Fruit fly (Drosophila melanogaster) whole organism, embryonic: ENCODE measurements around the gene slow.

Experiments used
- Adf1 ChIP-seq: fragments of 200-800 bp; sonication (Bioruptor generic); IDR thresholded peaks from 2 replicates; pipeline ENCODE4 v1.3.6; 2022; ENCODE audit warnings: missing biosample characterization, missing genetic modification characterization
- Blimp-1 ChIP-seq: fragments of 200-800 bp; sonication (Bioruptor generic); optimal IDR thresholded peaks from 3 replicates; lab custom pipeline; 2018; ENCODE audit warnings: missing biosample characterization, missing genetic modification characterization, mild to moderate bottlenecking, moderate library complexity, missing genetic modification reagents
- BtbVII ChIP-seq: fragments of 200-800 bp; sonication (Bioruptor generic); optimal IDR thresholded peaks from 3 replicates; lab custom pipeline; 2017; ENCODE audit warnings: missing biosample characterization, mild to moderate bottlenecking, missing genetic modification characterization
- CG11085 ChIP-seq: fragments of 200-800 bp; sonication (Bioruptor generic); IDR thresholded peaks from 2 replicates; pipeline ENCODE4 v1.3.6; 2022; ENCODE audit warnings: missing biosample characterization, missing genetic modification characterization
- CG11504 ChIP-seq: fragments of 200-800 bp; sonication (Bioruptor generic); optimal IDR thresholded peaks from 3 replicates; lab custom pipeline; 2019; ENCODE audit warnings: missing biosample characterization, mild to moderate bottlenecking, missing genetic modification characterization, moderate library complexity
- CG13624 ChIP-seq: fragments of 200-800 bp; sonication (Bioruptor generic); optimal IDR thresholded peaks from 2 replicates; lab custom pipeline; 2016; ENCODE audit warnings: missing biosample characterization, missing genetic modification characterization
- CG14050 ChIP-seq: fragments of 200-800 bp; sonication (Bioruptor generic); IDR thresholded peaks from 3 replicates; pipeline ENCODE4 v1.3.6; 2022; ENCODE audit warnings: missing biosample characterization, missing genetic modification characterization
- CG14860 ChIP-seq: fragments of 200-800 bp; sonication (Bioruptor generic); IDR thresholded peaks from 3 replicates; pipeline ENCODE4 v1.3.6; 2022; ENCODE audit warnings: missing biosample characterization, missing genetic modification characterization; ENCODE audit not compliant: partially characterized antibody
- CG15514 ChIP-seq: fragments of 200-800 bp; sonication (Bioruptor generic); optimal IDR thresholded peaks from 3 replicates; lab custom pipeline; 2017; ENCODE audit warnings: missing biosample characterization, missing genetic modification characterization, mild to moderate bottlenecking, moderate library complexity, missing genetic modification reagents
- CG16863 ChIP-seq: fragments of 200-800 bp; sonication (Bioruptor generic); optimal IDR thresholded peaks from 3 replicates; lab custom pipeline; 2016; ENCODE audit warnings: missing biosample characterization, missing genetic modification characterization
- CG17612 ChIP-seq: fragments of 200-800 bp; sonication (Bioruptor generic); IDR thresholded peaks from 2 replicates; pipeline ENCODE4 v1.3.6; 2022; ENCODE audit warnings: missing biosample characterization, missing genetic modification characterization
- CG18619 ChIP-seq: fragments of 200-800 bp; sonication (Bioruptor generic); optimal IDR thresholded peaks from 3 replicates; lab custom pipeline; 2017; ENCODE audit warnings: missing biosample characterization, mild to moderate bottlenecking, missing genetic modification characterization
- CG2129 ChIP-seq: fragments of 200-800 bp; sonication (Bioruptor generic); IDR thresholded peaks from 2 replicates; pipeline ENCODE4 v1.3.6; 2022; ENCODE audit warnings: missing biosample characterization, missing genetic modification characterization; ENCODE audit not compliant: partially characterized antibody
- CG2712 ChIP-seq: fragments of 200-800 bp; optimal IDR thresholded peaks from 3 replicates; lab custom pipeline; 2019; ENCODE audit warnings: missing biosample characterization, mild to moderate bottlenecking, missing genetic modification characterization, moderate library complexity
- CG30403 ChIP-seq: fragments of 200-800 bp; sonication (Bioruptor generic); optimal IDR thresholded peaks from 3 replicates; lab custom pipeline; 2016; ENCODE audit warnings: missing biosample characterization, missing genetic modification characterization
- CG32767 ChIP-seq: fragments of 200-800 bp; sonication (Bioruptor generic); IDR thresholded peaks from 2 replicates; pipeline ENCODE4 v1.3.6; 2022; ENCODE audit warnings: missing biosample characterization, missing genetic modification characterization
- CG33213 ChIP-seq: fragments of 200-800 bp; sonication (Bioruptor generic); optimal IDR thresholded peaks from 3 replicates; lab custom pipeline; 2016; ENCODE audit warnings: missing biosample characterization, missing genetic modification characterization
- CG4404 ChIP-seq: fragments of 200-800 bp; sonication (Bioruptor generic); IDR thresholded peaks from 2 replicates; pipeline ENCODE4 v1.3.6; 2022; ENCODE audit warnings: missing biosample characterization, missing genetic modification characterization
- CG4820 ChIP-seq: fragments of 200-800 bp; sonication (Bioruptor generic); optimal IDR thresholded peaks from 3 replicates; lab custom pipeline; 2016; ENCODE audit warnings: missing biosample characterization, missing genetic modification characterization
- CG6813 ChIP-seq: fragments of 200-800 bp; sonication (Bioruptor generic); optimal IDR thresholded peaks from 2 replicates; lab custom pipeline; 2017; ENCODE audit warnings: missing biosample characterization, missing genetic modification characterization, mild to moderate bottlenecking, moderate library complexity, missing genetic modification reagents
- CG9609 ChIP-seq: fragments of 200-800 bp; sonication (Bioruptor generic); optimal IDR thresholded peaks from 3 replicates; lab custom pipeline; 2016; ENCODE audit warnings: missing biosample characterization, missing genetic modification characterization
- Dek ChIP-seq: fragments of 200-800 bp; sonication (Bioruptor generic); optimal IDR thresholded peaks from 3 replicates; lab custom pipeline; 2019; ENCODE audit warnings: missing biosample characterization, mild to moderate bottlenecking, missing genetic modification characterization, moderate library complexity
- Dfd ChIP-seq, 2 experiments: fragments of >200 bp; optimal IDR thresholded peaks; 2 replicates each; lab custom pipeline; 2017; ENCODE audit warnings: missing biosample characterization in 2 of 2, missing genetic modification characterization in 2 of 2
- Dll ChIP-seq: fragments of 200-800 bp; sonication (Bioruptor generic); IDR thresholded peaks from 4 replicates; pipeline ENCODE4 v1.3.6; 2022; ENCODE audit warnings: missing biosample characterization, missing genetic modification characterization; ENCODE audit not compliant: partially characterized antibody
- E2f1 ChIP-seq: fragments of 200-800 bp; sonication (Bioruptor generic); IDR thresholded peaks from 2 replicates; pipeline ENCODE4 v1.3.6; 2022; ENCODE audit warnings: missing biosample characterization, missing genetic modification characterization
- Gsc ChIP-seq: fragments of 200-800 bp; sonication (Bioruptor generic); IDR thresholded peaks from 2 replicates; pipeline ENCODE4 v1.3.6; 2022; ENCODE audit warnings: missing biosample characterization, missing genetic modification characterization
- Hand ChIP-seq: fragments of 200-800 bp; sonication (Bioruptor generic); optimal IDR thresholded peaks from 2 replicates; lab custom pipeline; 2017; ENCODE audit warnings: mild to moderate bottlenecking, missing biosample characterization, missing genetic modification reagents, missing genetic modification characterization
- Hr3 ChIP-seq: fragments of 200-800 bp; sonication (Bioruptor generic); optimal IDR thresholded peaks from 3 replicates; lab custom pipeline; 2016; ENCODE audit warnings: missing biosample characterization, missing genetic modification characterization
- NFAT ChIP-seq: fragments of 200-800 bp; sonication (Bioruptor generic); IDR thresholded peaks from 2 replicates; pipeline ENCODE4 v1.3.6; 2022; ENCODE audit warnings: missing biosample characterization, missing genetic modification characterization
- Opbp ChIP-seq: fragments of 200-800 bp; sonication (Bioruptor generic); IDR thresholded peaks from 3 replicates; pipeline ENCODE4 v1.3.6; 2022; ENCODE audit warnings: missing biosample characterization, missing genetic modification characterization; ENCODE audit not compliant: partially characterized antibody
- Ptx1 ChIP-seq: fragments of 200-800 bp; sonication (Bioruptor generic); IDR thresholded peaks from 2 replicates; pipeline ENCODE4 v1.3.6; 2022; ENCODE audit warnings: missing biosample characterization, missing genetic modification characterization
- Sry-β ChIP-seq: fragments of 200-800 bp; sonication (Bioruptor generic); optimal IDR thresholded peaks from 2 replicates; lab custom pipeline; 2018; ENCODE audit warnings: missing biosample characterization, mild to moderate bottlenecking, missing genetic modification characterization, moderate library complexity
- TFAM ChIP-seq: fragments of 200-800 bp; sonication (Bioruptor generic); optimal IDR thresholded peaks from 2 replicates; lab custom pipeline; 2017; ENCODE audit warnings: missing biosample characterization, missing genetic modification characterization, inconsistent platforms
- br ChIP-seq: fragments of >200 bp; optimal IDR thresholded peaks from 2 replicates; lab custom pipeline; 2017
- eve ChIP-seq, 2 experiments: fragments of >200 bp; optimal IDR thresholded peaks; 2 replicates each; lab custom pipeline; 2017; ENCODE audit warnings: missing biosample characterization in 2 of 2, missing genetic modification characterization in 2 of 2
- fd64A ChIP-seq: fragments of 200-800 bp; sonication (Bioruptor generic); optimal IDR thresholded peaks from 3 replicates; lab custom pipeline; 2018; ENCODE audit warnings: missing biosample characterization, mild to moderate bottlenecking, missing genetic modification characterization
- fu2 ChIP-seq: fragments of 200-800 bp; sonication (Bioruptor generic); optimal IDR thresholded peaks from 2 replicates; lab custom pipeline; 2016; ENCODE audit warnings: missing biosample characterization, missing genetic modification characterization
- gce ChIP-seq: fragments of 200-800 bp; sonication (Bioruptor generic); IDR thresholded peaks from 3 replicates; pipeline ENCODE4 v1.3.6; 2022; ENCODE audit warnings: missing biosample characterization, missing genetic modification characterization
- hkb ChIP-seq, 2 experiments: fragments of 200-800 bp in 1 of 2; fragments of >200 bp in 1 of 2; sonication (Bioruptor generic) in 1 of 2; IDR thresholded peaks in 1 of 2; optimal IDR thresholded peaks in 1 of 2; 2 replicates each; pipeline versions ENCODE4 v1.3.6 to Lab custom; 2017 to 2022; ENCODE audit warnings: missing biosample characterization in 1 of 2, missing genetic modification characterization in 1 of 2
- insv ChIP-seq, 2 experiments: fragments of 200-800 bp; sonication (Bioruptor generic); optimal IDR thresholded peaks; 3 replicates each; lab custom pipeline; 2016 to 2018; ENCODE audit warnings: missing biosample characterization in 2 of 2, missing genetic modification characterization in 2 of 2
- kay ChIP-seq: fragments of 200-800 bp; sonication (Bioruptor generic); optimal IDR thresholded peaks from 2 replicates; lab custom pipeline; 2016; ENCODE audit warnings: missing biosample characterization, missing genetic modification characterization
- lmd ChIP-seq: fragments of 200-800 bp; sonication (Bioruptor generic); IDR thresholded peaks from 2 replicates; pipeline ENCODE4 v1.3.6; 2022; ENCODE audit warnings: missing biosample characterization, missing genetic modification characterization
- mam ChIP-seq: fragments of 200-800 bp; sonication (Bioruptor generic); optimal IDR thresholded peaks from 3 replicates; lab custom pipeline; 2016; ENCODE audit warnings: missing biosample characterization, missing genetic modification characterization
- mld ChIP-seq: fragments of 200-800 bp; sonication (Bioruptor generic); IDR thresholded peaks from 3 replicates; pipeline ENCODE4 v1.3.6; 2022; ENCODE audit warnings: missing biosample characterization, missing genetic modification characterization; ENCODE audit not compliant: partially characterized antibody
- nau ChIP-seq: fragments of 200-800 bp; sonication (Bioruptor generic); optimal IDR thresholded peaks from 3 replicates; lab custom pipeline; 2017; ENCODE audit warnings: missing biosample characterization, mild to moderate bottlenecking, missing genetic modification characterization, missing genetic modification reagents
- onecut ChIP-seq: fragments of 200-800 bp; sonication (Bioruptor generic); IDR thresholded peaks from 2 replicates; pipeline ENCODE4 v1.3.6; 2022; ENCODE audit warnings: missing biosample characterization, missing genetic modification characterization
- run ChIP-seq: fragments of 200-800 bp; sonication (Bioruptor generic); optimal IDR thresholded peaks from 3 replicates; lab custom pipeline; 2018; ENCODE audit warnings: missing biosample characterization, mild to moderate bottlenecking, missing genetic modification characterization
- seq ChIP-seq: fragments of 200-800 bp; sonication (Bioruptor generic); IDR thresholded peaks from 2 replicates; pipeline ENCODE4 v1.3.6; 2022; ENCODE audit warnings: missing biosample characterization, missing genetic modification characterization
- slbo ChIP-seq: fragments of 200-800 bp; sonication (Bioruptor generic); IDR thresholded peaks from 2 replicates; pipeline ENCODE4 v1.3.6; 2022; ENCODE audit warnings: missing biosample characterization, missing genetic modification characterization
- slp2 ChIP-seq: fragments of 200-800 bp; sonication (Bioruptor generic); optimal IDR thresholded peaks from 2 replicates; lab custom pipeline; 2016; ENCODE audit warnings: missing biosample characterization, missing genetic modification characterization
- tll ChIP-seq, 2 experiments: fragments of 200-800 bp in 1 of 2; fragments of >200 bp in 1 of 2; sonication (Bioruptor generic) in 1 of 2; optimal IDR thresholded peaks; 2 replicates each; lab custom pipeline; 2017 to 2019; ENCODE audit warnings: missing biosample characterization in 2 of 2, missing genetic modification characterization in 2 of 2, mild to moderate bottlenecking in 1 of 2, moderate library complexity in 1 of 2

The slow gene

DNA sequence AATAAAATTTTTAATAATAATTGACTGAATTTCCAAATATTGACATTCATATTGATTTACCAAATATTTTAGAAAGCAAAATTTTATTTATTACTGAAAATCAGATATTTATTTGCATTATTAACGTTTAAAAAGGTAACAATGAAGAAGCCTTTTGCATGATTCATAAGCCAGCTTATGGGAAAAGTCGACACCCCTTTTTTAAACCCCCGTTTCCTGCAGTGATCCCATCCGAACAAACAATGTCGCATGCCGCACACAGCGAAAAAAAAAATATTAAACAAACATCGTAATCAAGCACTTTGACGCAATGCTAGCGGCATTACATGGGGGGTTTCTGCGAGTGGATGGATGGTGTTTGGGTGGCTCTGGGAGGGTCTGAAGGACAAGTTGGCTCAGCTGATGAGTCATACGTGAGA lies 30.6 kb upstream of the slow start (continued):
- TF ChIP-seq Blimp-1 (GFP tag; lab: Kevin White, UChicago) = peak; percentile 22
- TF ChIP-seq seq (GFP tag; lab: Robert Waterston, UW) = no peak
- no peak for TF ChIP-seq Opbp
- TF ChIP-seq slp2 (GFP tag; lab: Kevin White, UChicago) = no peak
- peak; percentile 24 for TF ChIP-seq CG16863
- TF ChIP-seq NFAT (GFP tag; lab: Robert Waterston, UW) = peak; percentile 56; the same call in 1 of the 2 replicates
- TF ChIP-seq CG2129 = no peak
- TF ChIP-seq Dek (tag; lab: Kevin White, UChicago) = peak; percentile 10
- peak; percentile 39 for TF ChIP-seq CG30403 (GFP tag; lab: Kevin White, UChicago)
- no peak for TF ChIP-seq CG33213 (GFP tag; lab: Kevin White, UChicago)
- no peak for TF ChIP-seq CG17612 (GFP tag; lab: Robert Waterston, UW)
- TF ChIP-seq Adf1 = no peak
- no peak for TF ChIP-seq Gsc (GFP tag; lab: Robert Waterston, UW)
- TF ChIP-seq E2f1 (GFP tag; lab: Robert Waterston, UW) = no peak
- peak; percentile 13 for TF ChIP-seq mam (GFP tag; lab: Kevin White, UChicago)
- TF ChIP-seq run = no peak
- no peak; the same call in 1 of the 2 replicates for TF ChIP-seq onecut (GFP tag; lab: Robert Waterston, UW)
- no peak for TF ChIP-seq gce (GFP tag; lab: Robert Waterston, UW)
- no peak for TF ChIP-seq CG14860 (GFP tag; lab: Robert Waterston, UW)
- peak; percentile 27 for TF ChIP-seq Hr3 (GFP tag; lab: Kevin White, UChicago)
- TF ChIP-seq Hand (GFP tag; lab: Kevin White, UChicago) = no peak
- no peak for TF ChIP-seq CG4820 (GFP tag; lab: Kevin White, UChicago)
- no peak for TF ChIP-seq fu2 (GFP tag; lab: Kevin White, UChicago)
- TF ChIP-seq CG6813 (GFP tag; lab: Kevin White, UChicago) = peak; percentile 49
- peak; percentile 5 for TF ChIP-seq CG9609 (GFP tag; lab: Kevin White, UChicago)
- TF ChIP-seq CG14050 (GFP tag; lab: Robert Waterston, UW) = no peak
- no peak for TF ChIP-seq fd64A (GFP tag; lab: Kevin White, UChicago)
- no peak for TF ChIP-seq Dfd (GFP tag; optimal IDR thresholded peaks at IDR 0.05; lab: Kevin White, UChicago)
- TF ChIP-seq kay (GFP tag; lab: Kevin White, UChicago) = peak; percentile 28
- TF ChIP-seq br (lab: Kevin White, UChicago) = no peak
- no peak for TF ChIP-seq mld (GFP tag; lab: Robert Waterston, UW)
- TF ChIP-seq lmd (GFP tag; lab: Robert Waterston, UW) = peak; percentile 40
- TF ChIP-seq nau (GFP tag; lab: Kevin White, UChicago) = no peak
- no peak for TF ChIP-seq CG32767 (GFP tag; lab: Robert Waterston, UW)
- no peak for TF ChIP-seq insv (GFP tag; optimal IDR thresholded peaks at IDR 0.05; lab: Kevin White, UChicago)
- TF ChIP-seq CG2712 (tag; lab: Kevin White, UChicago) = no peak
- no peak for TF ChIP-seq hkb (optimal IDR thresholded peaks at IDR 0.05; lab: Kevin White, UChicago)
- no peak for TF ChIP-seq hkb (GFP tag; IDR thresholded peaks at IDR 0.05; lab: Robert Waterston, UW)
- TF ChIP-seq CG18619 (GFP tag; lab: Kevin White, UChicago) = peak; percentile 25
- TF ChIP-seq Ptx1 = peak; percentile 63
- TF ChIP-seq CG13624 (GFP tag; lab: Kevin White, UChicago) = peak; percentile 23
- TF ChIP-seq BtbVII (GFP tag; lab: Kevin White, UChicago) = peak; percentile 11
- TF ChIP-seq CG15514 (GFP tag; lab: Kevin White, UChicago) = peak; percentile 28
- TF ChIP-seq eve (GFP tag; optimal IDR thresholded peaks at IDR 0.05; lab: Kevin White, UChicago) = no peak
- TF ChIP-seq TFAM (GFP tag; lab: Kevin White, UChicago) = no peak
- no peak for TF ChIP-seq CG11085 (GFP tag; lab: Robert Waterston, UW)
- TF ChIP-seq Sry-β = no peak
- peak; percentile 57 for TF ChIP-seq CG11504
- no peak for TF ChIP-seq tll (GFP tag; optimal IDR thresholded peaks at IDR 0.05; lab: Kevin White, UChicago)
- no peak for TF ChIP-seq Dll
- TF ChIP-seq slbo (GFP tag; lab: Robert Waterston, UW) = no peak; the same call in 1 of the 2 replicates
- TF ChIP-seq CG4404 (GFP tag; lab: Robert Waterston, UW) = no peak
